Fruit fly (Drosophila melanogaster): Measurements from ENCODE around the gene CG43390.

Gene CG43390

DNA sequence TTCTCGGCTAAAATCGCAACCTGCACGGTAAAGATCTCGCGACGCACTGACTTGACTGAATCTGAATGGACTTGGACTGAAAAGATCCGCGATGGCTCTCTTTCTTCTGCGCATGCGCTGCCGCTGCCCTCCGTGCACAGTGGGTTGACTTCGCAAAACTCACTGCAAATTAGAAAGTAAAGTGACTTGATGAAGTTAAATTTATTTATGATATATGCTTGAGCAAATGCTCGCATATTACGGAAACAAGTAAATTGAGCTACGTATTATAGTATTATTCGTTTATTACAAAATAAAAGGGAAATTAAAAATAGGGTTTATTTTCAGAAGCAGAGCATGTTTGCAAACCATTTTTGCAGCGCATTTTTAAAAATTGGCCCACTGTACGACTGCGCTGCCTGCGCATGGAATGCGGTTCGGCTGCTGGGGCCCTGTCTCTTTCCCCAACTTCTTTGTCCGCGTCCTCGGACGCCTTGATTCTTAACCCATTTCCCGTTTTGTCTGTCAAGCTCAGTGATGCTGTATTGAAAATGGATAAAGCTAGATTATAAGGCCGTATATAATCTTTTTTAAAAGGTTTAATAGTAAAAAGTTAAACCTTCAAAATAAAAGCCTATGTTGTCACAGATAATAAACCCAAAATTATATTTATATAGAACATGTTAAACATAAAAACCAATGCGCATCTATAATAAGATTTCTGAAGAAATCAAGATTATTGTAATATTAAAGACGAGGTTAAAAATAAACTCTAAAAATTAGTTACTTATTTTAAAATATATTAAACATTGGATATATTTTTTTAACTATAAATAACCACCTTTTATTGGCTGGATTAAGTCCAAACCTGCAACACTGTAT is 8.2 kb upstream of the CG43390 start, which contains the start of gene rt (continued):
- TF ChIP-seq CG15011 (GFP tag; optimal IDR thresholded peaks at IDR 0.05) (peak; percentile 27), CG3726 (GFP tag; IDR thresholded peaks at IDR 0.05) (0 out of 3 replicates have a peak, but pooled peaks have one; percentile 19), CG42726 (GFP tag; IDR thresholded peaks at IDR 0.05; ENCODE audit: partially characterized antibody) (no peak), CG12299 (tag; optimal IDR thresholded peaks at IDR 0.05) (no peak), CG4282 (GFP tag; optimal IDR thresholded peaks at IDR 0.05) (no peak), CG3847 (GFP tag; IDR thresholded peaks at IDR 0.05) (peak; percentile 36; the same call in 1 of the 2 replicates), pho (GFP tag; optimal IDR thresholded peaks at IDR 0.05) (no peak), CG15269 (tag; optimal IDR thresholded peaks at IDR 0.05) (peak; percentile 48), stwl (tag; optimal IDR thresholded peaks at IDR 0.05) (peak; percentile 31), grn (GFP tag; optimal IDR thresholded peaks at IDR 0.05) (no peak), hbn (GFP tag; IDR thresholded peaks at IDR 0.05; ENCODE audit: partially characterized antibody) (no peak), Hr39 (optimal IDR thresholded peaks at IDR 0.05) (no peak), NC2β (GFP tag; optimal IDR thresholded peaks at IDR 0.05) (peak; percentile 38), CG9817 (tag; optimal IDR thresholded peaks at IDR 0.05) (peak; percentile 6), PHDP (tag; optimal IDR thresholded peaks at IDR 0.05) (peak; percentile 41), Hmr (GFP tag; optimal IDR thresholded peaks at IDR 0.05) (no peak), Dref (GFP tag; IDR thresholded peaks at IDR 0.05) (no peak), wdn (GFP tag; IDR thresholded peaks at IDR 0.05) (no peak), en (GFP tag; optimal IDR thresholded peaks at IDR 0.05) (no peak), gem (tag; optimal IDR thresholded peaks at IDR 0.05) (peak; percentile 79), CG7556 (GFP tag; optimal IDR thresholded peaks at IDR 0.05) (peak; percentile 58), CG18619 (GFP tag; optimal IDR thresholded peaks at IDR 0.05) (peak; percentile 33), CG13296 (GFP tag; optimal IDR thresholded peaks at IDR 0.05) (peak; percentile 29), CG17802 (tag; optimal IDR thresholded peaks at IDR 0.05) (peak; percentile 24), Scr (GFP tag; IDR thresholded peaks at IDR 0.05; ENCODE audit: partially characterized antibody) (no peak), zfh2 (GFP tag; optimal IDR thresholded peaks at IDR 0.05) (no peak), chn (GFP tag; optimal IDR thresholded peaks at IDR 0.05) (peak; percentile 55), CG3281 (GFP tag; optimal IDR thresholded peaks at IDR 0.05) (peak; percentile 28), Trl (optimal IDR thresholded peaks at IDR 0.05) (no peak), Trl (GFP tag; optimal IDR thresholded peaks at IDR 0.05) (peak; percentile 39), sob (GFP tag; IDR thresholded peaks at IDR 0.05) (no peak; the same call in 1 of the 2 replicates), oc (tag; optimal IDR thresholded peaks at IDR 0.05) (no peak), CG6765 (GFP tag; optimal IDR thresholded peaks at IDR 0.05) (no peak), Sox102F (GFP tag; optimal IDR thresholded peaks at IDR 0.05) (peak; percentile 41), lilli (GFP tag; optimal IDR thresholded peaks at IDR 0.05) (peak; percentile 47), CG11723 (GFP tag; optimal IDR thresholded peaks at IDR 0.05) (peak; percentile 8), CG7963 (GFP tag; IDR thresholded peaks at IDR 0.05; ENCODE audit: partially characterized antibody) (no peak), jumu (GFP tag; optimal IDR thresholded peaks at IDR 0.05) (no peak), HLHmδ (GFP tag; optimal IDR thresholded peaks at IDR 0.05) (no peak), bigmax (GFP tag; optimal IDR thresholded peaks at IDR 0.05) (no peak), trh (GFP tag; optimal IDR thresholded peaks at IDR 0.05) (no peak), Tbp (GFP tag; optimal IDR thresholded peaks at IDR 0.05) (no peak), ash1 (GFP tag; optimal IDR thresholded peaks at IDR 0.05) (no peak), NFAT (GFP tag; IDR thresholded peaks at IDR 0.05) (no peak), ara (GFP tag; IDR thresholded peaks at IDR 0.05) (peak; percentile 68), gsb (GFP tag; IDR thresholded peaks at IDR 0.05) (no peak), CG30431 (GFP tag; optimal IDR thresholded peaks at IDR 0.05) (peak; percentile 31), fd96Cb (tag; optimal IDR thresholded peaks at IDR 0.05) (peak; percentile 60), psq (GFP tag; optimal IDR thresholded peaks at IDR 0.05) (peak; percentile 9), CG17328 (GFP tag; IDR thresholded peaks at IDR 0.05) (peak; percentile 65)
